Worm (Caenorhabditis elegans) whole organism, young adult: ENCODE results near the gene C28F5.1.

Experiments used
- C06A6.2 ChIP-seq: fragments of 200-800 bp; sonication (Bioruptor generic); conservative IDR thresholded peaks from 2 replicates; pipeline ENCODE4 v1.3.6; 2022; ENCODE audit warnings: missing genetic modification characterization, missing compliant biosample characterization
- F10E7.11 ChIP-seq: sonication (generic microtip); optimal IDR thresholded peaks from 2 replicates; lab custom pipeline; 2017; ENCODE audit warnings: mild to moderate bottlenecking, missing genetic modification characterization, moderate library complexity, missing compliant biosample characterization
- F33H1.4 ChIP-seq: fragments of 200-800 bp; sonication (Bioruptor generic); IDR thresholded peaks from 2 replicates; pipeline ENCODE4 v1.3.6; 2022; ENCODE audit warnings: missing genetic modification reagents, missing genetic modification characterization, missing compliant biosample characterization
- F37B4.10 ChIP-seq: fragments of 200-800 bp; sonication (Bioruptor generic); IDR thresholded peaks from 2 replicates; pipeline ENCODE4 v1.3.6; 2022; ENCODE audit warnings: missing genetic modification characterization, missing compliant biosample characterization
- F57A8.1 ChIP-seq: fragments of 200-800 bp; sonication (Bioruptor generic); optimal IDR thresholded peaks from 2 replicates; lab custom pipeline; 2018; ENCODE audit warnings: mild to moderate bottlenecking, missing genetic modification characterization, moderate library complexity, missing compliant biosample characterization
- F57C9.4 ChIP-seq: sonication (generic microtip); optimal IDR thresholded peaks from 2 replicates; lab custom pipeline; 2017; ENCODE audit warnings: mild to moderate bottlenecking, missing genetic modification characterization, missing compliant biosample characterization
- K11D2.4 ChIP-seq: fragments of 200-800 bp; sonication (Bioruptor generic); IDR thresholded peaks from 2 replicates; pipeline ENCODE4 v1.3.6; 2022; ENCODE audit warnings: missing genetic modification reagents, missing genetic modification characterization, missing compliant biosample characterization
- K12H6.12 ChIP-seq: fragments of 200-800 bp; sonication (Bioruptor generic); optimal IDR thresholded peaks from 2 replicates; lab custom pipeline; 2018; ENCODE audit warnings: mild to moderate bottlenecking, missing genetic modification characterization, missing compliant biosample characterization
- aptf-2 ChIP-seq: fragments of 200-800 bp; sonication (Bioruptor generic); conservative IDR thresholded peaks from 2 replicates; pipeline ENCODE4 v1.3.6; 2022; ENCODE audit warnings: missing genetic modification reagents, missing genetic modification characterization, missing compliant biosample characterization
- bed-1 ChIP-seq: fragments of 200-800 bp; sonication (Bioruptor generic); IDR thresholded peaks from 2 replicates; pipeline ENCODE4 v1.3.6; 2022; ENCODE audit warnings: missing genetic modification reagents, missing genetic modification characterization, missing compliant biosample characterization
- ceh-100 ChIP-seq: fragments of 200-800 bp; sonication (Bioruptor generic); IDR thresholded peaks from 2 replicates; pipeline ENCODE4 v1.3.6; 2022; ENCODE audit warnings: missing genetic modification reagents, missing genetic modification characterization, missing compliant biosample characterization
- ceh-40 ChIP-seq: fragments of 200-800 bp; sonication (Bioruptor generic); IDR thresholded peaks from 2 replicates; pipeline ENCODE4 v1.3.6; 2022; ENCODE audit warnings: missing genetic modification characterization, missing compliant biosample characterization
- chd-7 ChIP-seq: sonication (generic microtip); optimal IDR thresholded peaks from 2 replicates; lab custom pipeline; 2016; ENCODE audit warnings: mild to moderate bottlenecking, missing genetic modification characterization, moderate library complexity, missing compliant biosample characterization
- die-1 ChIP-seq: sonication (generic microtip); optimal IDR thresholded peaks from 2 replicates; lab custom pipeline; 2016; ENCODE audit warnings: missing genotype, mild to moderate bottlenecking, missing genetic modification characterization, missing compliant biosample characterization
- efl-1 ChIP-seq: fragments of 150-350 bp; optimal IDR thresholded peaks from 2 replicates; lab custom pipeline; 2014; ENCODE audit warnings: missing biosample characterization, missing genetic modification reagents, missing genetic modification characterization
- egl-18 ChIP-seq: fragments of 200-800 bp; sonication (Bioruptor generic); IDR thresholded peaks from 2 replicates; pipeline ENCODE4 v1.3.6; 2022; ENCODE audit warnings: missing genetic modification reagents, missing genetic modification characterization, missing compliant biosample characterization
- fkh-3 ChIP-seq: sonication (generic microtip); optimal IDR thresholded peaks from 2 replicates; lab custom pipeline; 2016; ENCODE audit warnings: mild to moderate bottlenecking, missing genetic modification characterization, missing compliant biosample characterization
- hlh-12 ChIP-seq: sonication (generic microtip); optimal IDR thresholded peaks from 2 replicates; lab custom pipeline; 2016; ENCODE audit warnings: missing genetic modification characterization, missing compliant biosample characterization
- hlh-26 ChIP-seq: fragments of 200-800 bp; sonication (Bioruptor generic); conservative IDR thresholded peaks from 2 replicates; pipeline ENCODE4 v1.3.6; 2022; ENCODE audit warnings: missing genetic modification reagents, missing genetic modification characterization, missing compliant biosample characterization
- hmg-20 ChIP-seq: fragments of 200-800 bp; sonication (Bioruptor generic); IDR thresholded peaks from 2 replicates; pipeline ENCODE4 v1.3.6; 2022; ENCODE audit warnings: missing genetic modification reagents, missing genetic modification characterization, missing compliant biosample characterization
- hsf-1 ChIP-seq: fragments of 200-800 bp; sonication (Bioruptor generic); IDR thresholded peaks from 2 replicates; pipeline ENCODE4 v1.3.6; 2022; ENCODE audit warnings: missing genetic modification reagents, missing genetic modification characterization, missing compliant biosample characterization
- let-607 ChIP-seq, 2 experiments: fragments of 200-800 bp in 1 of 2; sonication (Bioruptor generic) in 1 of 2; sonication (generic microtip) in 1 of 2; optimal IDR thresholded peaks; 2 replicates each; lab custom pipeline; 2016 to 2018; ENCODE audit warnings: mild to moderate bottlenecking in 2 of 2, missing compliant biosample characterization in 2 of 2, missing genetic modification characterization in 2 of 2, moderate library complexity in 2 of 2, missing genotype in 1 of 2
- lin-54 ChIP-seq: fragments of 200-800 bp; sonication (Bioruptor generic); optimal IDR thresholded peaks from 2 replicates; lab custom pipeline; 2018; ENCODE audit warnings: mild to moderate bottlenecking, missing genetic modification characterization, missing compliant biosample characterization
- madf-6 ChIP-seq: fragments of 200-800 bp; sonication (Bioruptor generic); IDR thresholded peaks from 2 replicates; pipeline ENCODE4 v1.3.6; 2022; ENCODE audit warnings: missing genetic modification reagents, missing genetic modification characterization, missing compliant biosample characterization
- mcd-1 ChIP-seq: fragments of 200-800 bp; sonication (Bioruptor generic); IDR thresholded peaks from 2 replicates; pipeline ENCODE4 v1.3.6; 2022; ENCODE audit warnings: missing genetic modification reagents, missing genetic modification characterization, missing compliant biosample characterization
- mxl-1 ChIP-seq: sonication (generic microtip); optimal IDR thresholded peaks from 2 replicates; lab custom pipeline; 2016; ENCODE audit warnings: missing genetic modification characterization, missing compliant biosample characterization
- nhr-179 ChIP-seq: sonication (generic microtip); optimal IDR thresholded peaks from 2 replicates; lab custom pipeline; 2016; ENCODE audit warnings: mild to moderate bottlenecking, missing genetic modification characterization, missing compliant biosample characterization
- rec-8 ChIP-seq, 2 experiments: sonication (generic microtip); optimal IDR thresholded peaks; 2 replicates each; lab custom pipeline; 2016; ENCODE audit warnings: mild to moderate bottlenecking in 2 of 2, missing genetic modification characterization in 2 of 2, missing genetic modification reagents in 2 of 2, missing genotype in 2 of 2, missing biosample characterization in 1 of 2, missing compliant biosample characterization in 1 of 2, moderate library complexity in 1 of 2
- repo-1 ChIP-seq: sonication (generic microtip); optimal IDR thresholded peaks from 2 replicates; lab custom pipeline; 2017; ENCODE audit warnings: mild to moderate bottlenecking, missing genetic modification characterization, missing compliant biosample characterization
- rpc-1 ChIP-seq, 2 experiments: fragments of 150-350 bp in 1 of 2; sonication (generic microtip) in 1 of 2; optimal IDR thresholded peaks; 2 replicates each; lab custom pipeline; 2014 to 2018; ENCODE audit warnings: missing biosample characterization in 1 of 2, missing genetic modification characterization in 1 of 2, missing genetic modification reagents in 1 of 2, missing genotype in 1 of 2
- snpc-1.1 ChIP-seq: sonication (generic microtip); optimal IDR thresholded peaks from 2 replicates; lab custom pipeline; 2017; ENCODE audit warnings: missing genetic modification characterization, mild to moderate bottlenecking, missing compliant biosample characterization, antibody characterized with exemption, moderate library complexity, missing genotype, missing genetic modification reagents; ENCODE audit not compliant: insufficient read depth
- snpc-3.4 ChIP-seq: sonication (generic microtip); optimal IDR thresholded peaks from 2 replicates; lab custom pipeline; 2017; ENCODE audit warnings: missing genetic modification characterization, mild to moderate bottlenecking, missing compliant biosample characterization, antibody characterized with exemption, moderate library complexity, missing genotype, missing genetic modification reagents
- somi-1 ChIP-seq: fragments of 200-800 bp; sonication (Bioruptor generic); optimal IDR thresholded peaks from 2 replicates; lab custom pipeline; 2018; ENCODE audit warnings: mild to moderate bottlenecking, missing genetic modification characterization, missing compliant biosample characterization
- sptf-2 ChIP-seq: fragments of 200-800 bp; sonication (Bioruptor generic); optimal IDR thresholded peaks from 2 replicates; lab custom pipeline; 2018; ENCODE audit warnings: mild to moderate bottlenecking, missing genetic modification characterization, missing compliant biosample characterization
- unc-130 ChIP-seq: sonication (generic microtip); optimal IDR thresholded peaks from 2 replicates; lab custom pipeline; 2016; ENCODE audit warnings: missing genetic modification reagents, missing genetic modification characterization, missing compliant biosample characterization
- xnd-1 ChIP-seq: sonication (generic microtip); optimal IDR thresholded peaks from 2 replicates; lab custom pipeline; 2016; ENCODE audit warnings: missing genotype, missing genetic modification reagents, missing genetic modification characterization, missing compliant biosample characterization
- zim-3 ChIP-seq: sonication (generic microtip); optimal IDR thresholded peaks from 2 replicates; lab custom pipeline; 2017; ENCODE audit warnings: mild to moderate bottlenecking, missing genetic modification characterization, moderate library complexity, missing compliant biosample characterization
- ztf-18 ChIP-seq: sonication (generic microtip); optimal IDR thresholded peaks from 2 replicates; lab custom pipeline; 2016; ENCODE audit warnings: missing genotype, mild to moderate bottlenecking, missing genetic modification characterization, missing compliant biosample characterization
- ztf-25 ChIP-seq: fragments of 200-800 bp; sonication (Bioruptor generic); IDR thresholded peaks from 2 replicates; pipeline ENCODE4 v1.3.6; 2022; ENCODE audit warnings: missing genetic modification reagents, missing genetic modification characterization, missing compliant biosample characterization
- ztf-26 ChIP-seq: sonication (generic microtip); optimal IDR thresholded peaks from 2 replicates; lab custom pipeline; 2017; ENCODE audit warnings: missing genetic modification characterization, missing compliant biosample characterization
- ztf-28 ChIP-seq: fragments of 200-800 bp; sonication (Bioruptor generic); IDR thresholded peaks from 2 replicates; pipeline ENCODE4 v1.3.6; 2022; ENCODE audit warnings: missing genetic modification reagents, missing genetic modification characterization, missing compliant biosample characterization

The C28F5.1 gene

DNA sequence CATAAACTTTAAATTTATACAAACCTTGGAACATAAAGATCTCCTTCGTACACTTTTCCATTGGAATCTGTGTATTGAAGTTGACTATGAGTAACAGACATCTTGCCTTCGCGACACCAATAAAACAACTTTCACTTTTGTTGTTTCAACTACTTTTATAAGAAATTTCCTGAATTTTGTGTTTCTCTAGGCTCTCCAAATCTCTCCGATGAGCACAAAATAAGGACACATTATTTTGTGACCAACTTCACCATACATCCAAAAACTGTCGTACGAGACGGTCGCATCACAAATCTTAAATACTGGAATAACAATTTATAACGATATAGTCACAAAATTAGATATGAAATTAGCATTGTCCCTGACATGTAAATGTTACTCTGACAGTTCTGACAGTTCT, 46.4 kb upstream of the C28F5.1 start, which contains the start of gene D1022.5:
D1022.5 (minus strand) TSS at position 101 of the 400 bp plus-strand sequence.
- no peak for TF ChIP-seq die-1 (tag; lab: Kevin White, UChicago)
- no peak for TF ChIP-seq ceh-100
- TF ChIP-seq mcd-1 (GFP tag; lab: Robert Waterston, UW), result no peak
- no peak for TF ChIP-seq C06A6.2 (GFP tag; lab: Robert Waterston, UW)
- TF ChIP-seq rpc-1 (optimal IDR thresholded peaks at IDR 0.05; lab: Kevin White, UChicago), result no peak
- no peak for TF ChIP-seq rpc-1 (tag; optimal IDR thresholded peaks at IDR 0.05; lab: Kevin White, UChicago)
- TF ChIP-seq F33H1.4 (GFP tag; lab: Robert Waterston, UW), result no peak
- TF ChIP-seq sptf-2, result no peak
- TF ChIP-seq mxl-1 (tag; lab: Kevin White, UChicago), result no peak
- no peak for TF ChIP-seq hlh-26 (GFP tag; lab: Robert Waterston, UW)
- no peak for TF ChIP-seq nhr-179 (tag; lab: Kevin White, UChicago)
- no peak for TF ChIP-seq F57A8.1 (GFP tag; lab: Kevin White, UChicago)
- no peak for TF ChIP-seq bed-1 (GFP tag; lab: Robert Waterston, UW)
- no peak for TF ChIP-seq lin-54 (GFP tag; lab: Kevin White, UChicago)
- no peak for TF ChIP-seq zim-3 (tag; lab: Kevin White, UChicago)
- no peak for TF ChIP-seq snpc-1.1 (tag; lab: Kevin White, UChicago)
- TF ChIP-seq egl-18 (GFP tag; lab: Robert Waterston, UW), result no peak
- no peak for TF ChIP-seq K11D2.4 (GFP tag; lab: Robert Waterston, UW)
- TF ChIP-seq ztf-25 (GFP tag; lab: Robert Waterston, UW), result no peak
- TF ChIP-seq rec-8 (tag; optimal IDR thresholded peaks at IDR 0.05; lab: Kevin White, UChicago), result no peak

DNA sequence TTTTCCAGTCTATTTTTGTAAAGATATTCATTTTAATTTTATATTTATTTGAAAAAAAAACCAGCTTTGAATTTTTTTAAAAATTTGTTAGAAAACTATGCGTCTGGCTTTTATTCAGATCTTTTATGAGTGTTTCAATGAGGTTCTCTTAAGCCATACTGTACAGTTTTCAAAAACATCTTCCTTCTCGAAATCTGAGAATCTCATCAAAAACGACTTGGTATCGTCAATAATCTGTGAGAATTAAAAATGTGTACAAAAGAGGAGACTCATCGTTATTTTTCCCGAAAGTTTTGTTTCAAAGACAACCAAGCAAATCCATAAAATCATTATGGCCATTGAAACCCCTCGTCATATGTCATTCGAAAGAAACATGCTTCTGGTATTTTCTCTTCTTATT, 45.9 kb upstream of the C28F5.1 start, which contains the start of gene D1022.2:
D1022.2 (plus strand) TSS at position 301 of the 400 bp plus-strand sequence.
- TF ChIP-seq K12H6.12 (tag; lab: Kevin White, UChicago), result no peak
- TF ChIP-seq xnd-1 (tag; lab: Kevin White, UChicago), result no peak
- TF ChIP-seq ztf-26 (tag; lab: Kevin White, UChicago), result no peak
- no peak for TF ChIP-seq ztf-28 (GFP tag; lab: Robert Waterston, UW)
- no peak for TF ChIP-seq snpc-3.4
- TF ChIP-seq repo-1 (tag; lab: Kevin White, UChicago), result no peak
- TF ChIP-seq unc-130, result no peak
- no peak for TF ChIP-seq hmg-20

DNA sequence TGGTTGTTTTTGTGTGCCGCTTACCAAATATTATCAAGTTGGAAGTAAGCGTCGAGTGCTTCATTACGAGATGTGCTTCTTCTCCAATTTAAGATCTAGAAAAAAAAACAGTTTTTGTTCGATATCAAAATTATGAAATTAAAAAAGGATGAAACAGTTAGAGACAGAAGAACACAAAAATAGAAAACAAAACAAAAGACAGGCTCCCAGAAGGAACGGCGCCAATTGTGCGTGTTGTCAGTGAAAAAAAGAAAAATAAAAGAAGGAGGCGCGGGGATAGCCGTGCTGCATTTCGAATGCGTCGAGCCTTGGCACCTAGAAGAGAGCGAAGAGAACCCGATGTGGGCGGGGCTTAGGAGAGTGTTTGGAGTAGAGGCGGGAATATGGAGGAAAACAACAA, 39.6 kb upstream of the C28F5.1 start, which contains the start of gene sro-1:
sro-1 (minus strand) TSS at position 101 of the 400 bp plus-strand sequence.
- TF ChIP-seq F57C9.4 (tag; lab: Kevin White, UChicago) (no peak), hlh-12 (no peak), F37B4.10 (GFP tag; lab: Robert Waterston, UW) (no peak), somi-1 (GFP tag; lab: Kevin White, UChicago) (no peak), sptf-2 (no peak)

DNA sequence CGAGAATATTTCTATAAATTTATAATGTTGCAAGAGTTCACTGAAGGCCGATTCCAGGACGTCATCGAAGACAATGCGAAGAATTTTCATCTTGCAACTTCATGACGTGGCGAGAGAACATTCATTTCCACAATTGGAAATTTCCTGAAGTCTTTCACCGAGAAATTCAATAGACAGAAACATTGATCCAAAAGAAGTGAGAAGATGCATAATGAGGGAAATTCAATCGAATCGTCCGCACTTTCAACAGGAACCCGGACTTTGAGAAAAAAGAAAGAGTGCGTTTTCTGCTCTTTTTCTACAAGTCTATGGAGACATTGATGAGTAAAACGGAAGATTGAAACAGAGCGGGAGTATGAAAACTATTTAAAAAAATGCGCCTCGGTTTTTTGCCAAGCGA, 35.8 kb upstream of the C28F5.1 start:
- TF ChIP-seq aptf-2 (no peak), ztf-28 (GFP tag; lab: Robert Waterston, UW) (no peak), fkh-3 (tag; lab: Kevin White, UChicago) (no peak), ztf-18 (tag; lab: Kevin White, UChicago) (no peak), efl-1 (GFP tag; lab: Kevin White, UChicago) (no peak), F33H1.4 (GFP tag; lab: Robert Waterston, UW) (no peak), ceh-40 (no peak), madf-6 (GFP tag; lab: Robert Waterston, UW) (no peak), hsf-1 (GFP tag; lab: Robert Waterston, UW) (no peak), let-607 (tag; optimal IDR thresholded peaks at IDR 0.05; lab: Kevin White, UChicago) (no peak), chd-7 (tag; lab: Kevin White, UChicago) (no peak), F10E7.11 (tag; lab: Kevin White, UChicago) (no peak)
